Fruit fly (Drosophila melanogaster) whole organism, adult: ENCODE data around the gene Ppm1.

Source experiments
- CG11617 ChIP-seq: fragments of 200-800 bp; sonication (Bioruptor generic); optimal IDR thresholded peaks from 2 replicates; lab custom pipeline; 2017; ENCODE audit warnings: mild to moderate bottlenecking, missing biosample characterization, missing genetic modification reagents, missing genetic modification characterization
- CG12768 ChIP-seq: fragments of 200-800 bp; sonication (Bioruptor generic); optimal IDR thresholded peaks from 2 replicates; lab custom pipeline; 2017; ENCODE audit warnings: missing biosample characterization, missing genetic modification characterization, mild to moderate bottlenecking, moderate library complexity, missing genetic modification reagents
- CG14711 ChIP-seq: fragments of 200-800 bp; sonication (Bioruptor generic); optimal IDR thresholded peaks from 2 replicates; lab custom pipeline; 2018; ENCODE audit warnings: missing biosample characterization, mild to moderate bottlenecking, missing genetic modification characterization, moderate library complexity
- CG1620 ChIP-seq: fragments of 200-800 bp; sonication (Bioruptor generic); optimal IDR thresholded peaks from 2 replicates; lab custom pipeline; 2016; ENCODE audit warnings: missing biosample characterization, missing genetic modification characterization
- CG33017 ChIP-seq: fragments of 200-800 bp; sonication (Bioruptor generic); optimal IDR thresholded peaks from 2 replicates; lab custom pipeline; 2018; ENCODE audit warnings: missing biosample characterization, mild to moderate bottlenecking, missing genetic modification characterization, moderate library complexity
- CG5204 ChIP-seq: fragments of 200-800 bp; sonication (Bioruptor generic); optimal IDR thresholded peaks from 2 replicates; lab custom pipeline; 2016; ENCODE audit warnings: missing biosample characterization, missing genetic modification characterization
- CG7045 ChIP-seq: fragments of 200-800 bp; sonication (Bioruptor generic); optimal IDR thresholded peaks from 2 replicates; lab custom pipeline; 2017; ENCODE audit warnings: missing biosample characterization, mild to moderate bottlenecking, missing genetic modification characterization
- CG7101 ChIP-seq: fragments of 200-800 bp; sonication (Bioruptor generic); optimal IDR thresholded peaks from 2 replicates; lab custom pipeline; 2018; ENCODE audit warnings: missing biosample characterization, mild to moderate bottlenecking, missing genetic modification characterization, moderate library complexity
- Clk ChIP-seq: fragments of 200-800 bp; sonication (Bioruptor generic); optimal IDR thresholded peaks from 2 replicates; lab custom pipeline; 2017; ENCODE audit warnings: missing biosample characterization, missing genetic modification characterization
- Crg-1 ChIP-seq: fragments of 200-800 bp; sonication (Bioruptor generic); optimal IDR thresholded peaks from 2 replicates; lab custom pipeline; 2016; ENCODE audit warnings: missing biosample characterization, missing genetic modification characterization
- Hr96 ChIP-seq: fragments of 200-800 bp; sonication (Bioruptor generic); optimal IDR thresholded peaks from 2 replicates; lab custom pipeline; 2016; ENCODE audit warnings: missing biosample characterization, missing genetic modification characterization
- Mnt ChIP-seq: fragments of 200-800 bp; sonication (Bioruptor generic); optimal IDR thresholded peaks from 2 replicates; lab custom pipeline; 2016; ENCODE audit warnings: missing biosample characterization, mild to moderate bottlenecking, missing genetic modification characterization
- bab1 ChIP-seq: fragments of 200-800 bp; sonication (Bioruptor generic); optimal IDR thresholded peaks from 3 replicates; lab custom pipeline; 2019; ENCODE audit warnings: missing biosample characterization, mild to moderate bottlenecking, missing genetic modification characterization, moderate library complexity
- cic ChIP-seq: fragments of 200-800 bp; sonication (Bioruptor generic); optimal IDR thresholded peaks from 2 replicates; lab custom pipeline; 2017; ENCODE audit warnings: missing biosample characterization, mild to moderate bottlenecking, missing genetic modification characterization, moderate library complexity
- cnc ChIP-seq, 2 experiments: fragments of >200 bp; optimal IDR thresholded peaks; 2 replicates each; lab custom pipeline; 2017
- kay ChIP-seq: fragments of 200-800 bp; sonication (Bioruptor generic); peaks from one replicate; lab custom pipeline; 2016; ENCODE audit warnings: missing biosample characterization, missing genetic modification characterization, borderline replicate concordance
- ovo ChIP-seq: fragments of 200-800 bp; sonication (Bioruptor generic); optimal IDR thresholded peaks from 2 replicates; lab custom pipeline; 2016; ENCODE audit warnings: missing biosample characterization, missing genetic modification characterization
- pad ChIP-seq: fragments of 200-800 bp; sonication (Bioruptor generic); optimal IDR thresholded peaks from 3 replicates; lab custom pipeline; 2017; ENCODE audit warnings: missing biosample characterization, missing genetic modification characterization, mild to moderate bottlenecking, moderate library complexity, missing genetic modification reagents
- tj ChIP-seq: fragments of 200-800 bp; sonication (Bioruptor generic); optimal IDR thresholded peaks from 3 replicates; lab custom pipeline; 2017; ENCODE audit warnings: missing biosample characterization, mild to moderate bottlenecking, missing genetic modification characterization, moderate library complexity
- toe ChIP-seq: fragments of 200-800 bp; sonication (Bioruptor generic); optimal IDR thresholded peaks from 2 replicates; lab custom pipeline; 2016; ENCODE audit warnings: missing biosample characterization, missing genetic modification characterization

The Ppm1 gene

dm6 chr3L:542863-543635 is 38.1 kb upstream of the Ppm1 start, which contains the start of the genes Cypl and Hipk:
Gene Cypl, minus strand, starts transcription at chr3L:542931.
Gene Hipk, plus strand, starts transcription at chr3L:543060.
- TF ChIP-seq Crg-1 (GFP tag; lab: Kevin White, UChicago) (peak; percentile 64), toe (no peak), bab1 (GFP tag; lab: Kevin White, UChicago) (peak; percentile 72), CG7045 (GFP tag; lab: Kevin White, UChicago) (no peak), Mnt (GFP tag; lab: Kevin White, UChicago) (peak; percentile 85), CG11617 (peak; percentile 76), tj (GFP tag; lab: Kevin White, UChicago) (peak; percentile 61), pad (GFP tag; lab: Kevin White, UChicago) (peak; percentile 34), CG14711 (tag; lab: Kevin White, UChicago) (peak; percentile 93), Hr96 (peak; percentile 15), kay (GFP tag; lab: Kevin White, UChicago) (no peak), CG7101 (tag; lab: Kevin White, UChicago) (peak; percentile 61), CG12768 (peak; percentile 46), CG33017 (tag; lab: Kevin White, UChicago) (peak; percentile 26), CG5204 (GFP tag; lab: Kevin White, UChicago) (no peak), cic (GFP tag; lab: Kevin White, UChicago) (peak; percentile 79)

dm6 chr3L:544203-544602 is 36.9 kb upstream of the Ppm1 start:
- TF ChIP-seq CG33017 (tag; lab: Kevin White, UChicago) (no peak), CG12768 (peak; percentile 30), tj (GFP tag; lab: Kevin White, UChicago) (peak; percentile 32)

- TF ChIP-seq bab1 (GFP tag; lab: Kevin White, UChicago) (no peak), CG12768 (peak; percentile 39), tj (GFP tag; lab: Kevin White, UChicago) (peak; percentile 7), CG7101 (tag; lab: Kevin White, UChicago) (peak; percentile 46), CG5204 (GFP tag; lab: Kevin White, UChicago) (no peak), cic (GFP tag; lab: Kevin White, UChicago) (peak; percentile 2), toe (no peak), CG11617 (no peak), Mnt (GFP tag; lab: Kevin White, UChicago) (no peak), CG7045 (GFP tag; lab: Kevin White, UChicago) (peak; percentile 50), CG14711 (tag; lab: Kevin White, UChicago) (peak; percentile 51), cnc (optimal IDR thresholded peaks at IDR 0.05; lab: Kevin White, UChicago) (no peak), CG33017 (tag; lab: Kevin White, UChicago) (peak; percentile 77)
Measured at dm6 chr3L:545512-546161, 35.5 kb upstream of the Ppm1 start.

dm6 chr3L:546819-547441 is 34.2 kb upstream of the Ppm1 start:
- TF ChIP-seq cnc (optimal IDR thresholded peaks at IDR 0.05; lab: Kevin White, UChicago) (no peak), CG11617 (peak; percentile 23), Crg-1 (GFP tag; lab: Kevin White, UChicago) (no peak), pad (GFP tag; lab: Kevin White, UChicago) (no peak), CG7101 (tag; lab: Kevin White, UChicago) (peak; percentile 74), Hr96 (no peak), Mnt (GFP tag; lab: Kevin White, UChicago) (no peak), bab1 (GFP tag; lab: Kevin White, UChicago) (peak; percentile 77), CG1620 (GFP tag; lab: Kevin White, UChicago) (peak; percentile 5), CG14711 (tag; lab: Kevin White, UChicago) (peak; percentile 27), CG5204 (GFP tag; lab: Kevin White, UChicago) (no peak)

- peak; percentile 33 for TF ChIP-seq CG11617
- TF ChIP-seq Clk (GFP tag; lab: Kevin White, UChicago), result peak; percentile 24
- TF ChIP-seq Hr96, result no peak
- TF ChIP-seq cic (GFP tag; lab: Kevin White, UChicago), result peak; percentile 71
- TF ChIP-seq CG7101 (tag; lab: Kevin White, UChicago), result no peak
- no peak for TF ChIP-seq bab1 (GFP tag; lab: Kevin White, UChicago)
- TF ChIP-seq CG7045 (GFP tag; lab: Kevin White, UChicago), result no peak
- peak; percentile 55 for TF ChIP-seq Crg-1 (GFP tag; lab: Kevin White, UChicago)
- no peak for TF ChIP-seq toe
- TF ChIP-seq CG33017 (tag; lab: Kevin White, UChicago), result peak; percentile 22
- TF ChIP-seq kay (GFP tag; lab: Kevin White, UChicago), result peak; percentile 98
- peak; percentile 20 for TF ChIP-seq pad (GFP tag; lab: Kevin White, UChicago)
- no peak for TF ChIP-seq cnc (optimal IDR thresholded peaks at IDR 0.05; lab: Kevin White, UChicago)
- TF ChIP-seq ovo (GFP tag; lab: Kevin White, UChicago), result no peak
- TF ChIP-seq CG14711 (tag; lab: Kevin White, UChicago), result peak; percentile 38
- peak; percentile 64 for TF ChIP-seq tj (GFP tag; lab: Kevin White, UChicago)
- TF ChIP-seq CG12768, result peak; percentile 62
- TF ChIP-seq CG1620 (GFP tag; lab: Kevin White, UChicago), result no peak
- no peak for TF ChIP-seq CG5204 (GFP tag; lab: Kevin White, UChicago)
- peak; percentile 43 for TF ChIP-seq Mnt (GFP tag; lab: Kevin White, UChicago)
Measured at dm6 chr3L:548304-549198, 32.6 kb upstream of the Ppm1 start.
